Fruit fly (Drosophila melanogaster): ENCODE measurements around the gene CG3698.

The CG3698 gene

dm6 chr3L:20747299-20747925 is 50.8 kb downstream of the CG3698 start (continued):
- TF ChIP-seq CG14965 (GFP tag; optimal IDR thresholded peaks at IDR 0.05; ENCODE audit: borderline replicate concordance) = no peak
- TF ChIP-seq CG4360 (GFP tag; IDR thresholded peaks at IDR 0.05) = no peak
- no peak for TF ChIP-seq CG14860 (GFP tag; IDR thresholded peaks at IDR 0.05; ENCODE audit: partially characterized antibody)
- TF ChIP-seq shn (GFP tag; optimal IDR thresholded peaks at IDR 0.05) = no peak
- no peak for TF ChIP-seq sens-2 (GFP tag; IDR thresholded peaks at IDR 0.05)
- no peak for TF ChIP-seq CG3163 (GFP tag; optimal IDR thresholded peaks at IDR 0.05)
- TF ChIP-seq stc (GFP tag; IDR thresholded peaks at IDR 0.05) = no peak
- TF ChIP-seq ci (GFP tag; IDR thresholded peaks at IDR 0.05) = no peak
- no peak for TF ChIP-seq exex (tag; optimal IDR thresholded peaks at IDR 0.05)
- TF ChIP-seq CG3726 (GFP tag; IDR thresholded peaks at IDR 0.05) = no peak
- TF ChIP-seq CG5180 (GFP tag; optimal IDR thresholded peaks at IDR 0.05) = no peak
- TF ChIP-seq CG10267 (tag; optimal IDR thresholded peaks at IDR 0.05) = no peak
- no peak for TF ChIP-seq CG7745 (tag; optimal IDR thresholded peaks at IDR 0.05)
- TF ChIP-seq Deaf1 (tag; optimal IDR thresholded peaks at IDR 0.05) = no peak
- TF ChIP-seq CG7786 (GFP tag; optimal IDR thresholded peaks at IDR 0.05) = no peak
- no peak for TF ChIP-seq Atf6 (GFP tag; IDR thresholded peaks at IDR 0.05)
- TF ChIP-seq Fer2 (tag; optimal IDR thresholded peaks at IDR 0.05) = no peak
- no peak for TF ChIP-seq HLHmδ (GFP tag; optimal IDR thresholded peaks at IDR 0.05)
- TF ChIP-seq CG18262 (tag; optimal IDR thresholded peaks at IDR 0.05) = no peak
- no peak for TF ChIP-seq vnd (GFP tag; IDR thresholded peaks at IDR 0.05; ENCODE audit: partially characterized antibody)
- TF ChIP-seq corto (GFP tag; optimal IDR thresholded peaks at IDR 0.05) = no peak
- TF ChIP-seq NfI (GFP tag; optimal IDR thresholded peaks at IDR 0.05) = peak; percentile 31
- no peak for TF ChIP-seq jing (GFP tag; optimal IDR thresholded peaks at IDR 0.05)
- TF ChIP-seq CG30431 (GFP tag; optimal IDR thresholded peaks at IDR 0.05) = no peak
- TF ChIP-seq CG17361 (GFP tag; IDR thresholded peaks at IDR 0.05) = 0 out of 3 replicates have a peak, but pooled peaks have one; percentile 28
- no peak for TF ChIP-seq zen (tag; optimal IDR thresholded peaks at IDR 0.05)
- TF ChIP-seq Kr (GFP tag; optimal IDR thresholded peaks at IDR 0.05) = no peak
- no peak for TF ChIP-seq CG1792 (GFP tag; optimal IDR thresholded peaks at IDR 0.05)
- TF ChIP-seq ftz-f1 (GFP tag; optimal IDR thresholded peaks at IDR 0.05) = no peak
- no peak for TF ChIP-seq CG12155 (GFP tag; optimal IDR thresholded peaks at IDR 0.05)
- peak; percentile 21 for TF ChIP-seq CG12769 (tag; optimal IDR thresholded peaks at IDR 0.05)
- TF ChIP-seq CHES-1-like (GFP tag; optimal IDR thresholded peaks at IDR 0.05) = no peak
- TF ChIP-seq ham (GFP tag; IDR thresholded peaks at IDR 0.05) = no peak
- TF ChIP-seq CG2678 (tag; optimal IDR thresholded peaks at IDR 0.05) = peak; percentile 64
- TF ChIP-seq peb (GFP tag; IDR thresholded peaks at IDR 0.05) = no peak
- TF ChIP-seq CG5245 (GFP tag; optimal IDR thresholded peaks at IDR 0.05) = no peak
- no peak for TF ChIP-seq insv (GFP tag; optimal IDR thresholded peaks at IDR 0.05)
- TF ChIP-seq zen2 (GFP tag; IDR thresholded peaks at IDR 0.05; ENCODE audit: partially characterized antibody) = no peak
- no peak for TF ChIP-seq CG8089 (GFP tag; optimal IDR thresholded peaks at IDR 0.05)
- no peak for TF ChIP-seq sug (tag; optimal IDR thresholded peaks at IDR 0.05)
- no peak for TF ChIP-seq wek (GFP tag; optimal IDR thresholded peaks at IDR 0.05)
- no peak for TF ChIP-seq lov (optimal IDR thresholded peaks at IDR 0.05)
- no peak for TF ChIP-seq lov (GFP tag; IDR thresholded peaks at IDR 0.05)
- TF ChIP-seq gce (GFP tag; IDR thresholded peaks at IDR 0.05) = no peak
- TF ChIP-seq CG15514 (GFP tag; optimal IDR thresholded peaks at IDR 0.05) = no peak
- TF ChIP-seq CG11696 (GFP tag; IDR thresholded peaks at IDR 0.05) = no peak
- no peak for TF ChIP-seq aop (GFP tag; IDR thresholded peaks at IDR 0.05)
- no peak for TF ChIP-seq CG7963 (GFP tag; IDR thresholded peaks at IDR 0.05; ENCODE audit: partially characterized antibody)
- TF ChIP-seq CG7271 (tag; optimal IDR thresholded peaks at IDR 0.05) = no peak
- no peak for TF ChIP-seq ro (GFP tag; IDR thresholded peaks at IDR 0.05)
- TF ChIP-seq ash1 (GFP tag; optimal IDR thresholded peaks at IDR 0.05) = no peak

All from whole organism, embryonic.